Fruit fly (Drosophila melanogaster): ENCODE measurements around the gene mthl8.

- TF ChIP-seq Eip93F (GFP tag; optimal IDR thresholded peaks at IDR 0.05) (no peak), ss (GFP tag; optimal IDR thresholded peaks at IDR 0.05) (no peak)
Observed at dm6 chr3L:54651-55050, 32.4 kb downstream of the mthl8 start, which contains the start of gene CG43149.

Data from whole organism, prepupa.